Fruit fly (Drosophila melanogaster) whole organism, wandering third instar larva: ENCODE data around the gene Evi5.

Experiments used
- Dfd ChIP-seq: fragments of >200 bp; optimal IDR thresholded peaks from 2 replicates; lab custom pipeline; 2017; ENCODE audit warnings: missing biosample characterization, missing genetic modification characterization
- Myc ChIP-seq: fragments of >200 bp; optimal IDR thresholded peaks from 2 replicates; lab custom pipeline; 2017
- rgr ChIP-seq: fragments of 200-800 bp; sonication (Bioruptor generic); optimal IDR thresholded peaks from 3 replicates; lab custom pipeline; 2016; ENCODE audit warnings: missing biosample characterization, mild to moderate bottlenecking, missing genetic modification characterization

DNA sequence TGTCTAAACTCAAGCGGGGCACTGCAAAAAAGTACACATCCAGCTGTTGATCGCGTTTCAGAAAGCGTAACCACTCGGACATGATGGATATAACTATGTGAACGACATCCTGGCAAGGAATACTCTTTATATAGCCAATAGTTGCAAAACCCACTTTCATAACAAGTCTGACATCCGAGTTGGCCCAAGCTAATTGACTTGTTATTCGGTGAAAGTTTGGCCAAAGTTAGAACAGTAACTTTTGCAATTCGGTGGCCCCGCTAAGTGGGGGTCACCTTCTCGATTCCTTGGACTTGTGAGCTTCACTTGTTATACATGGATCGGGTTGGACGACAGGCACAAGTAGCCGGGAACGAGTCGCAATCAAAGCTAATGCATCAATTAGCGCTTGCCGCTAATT is 36.9 kb downstream of the Evi5 start, which contains the start of the genes Gr10a and Or10a:
- TF ChIP-seq Dfd (GFP tag; lab: Kevin White, UChicago) (no peak), rgr (GFP tag; lab: Kevin White, UChicago) (no peak), Myc (lab: Kevin White, UChicago) (no peak)
